Worm (Caenorhabditis elegans) whole organism, midembryonic: ENCODE data around the gene T19C4.5.

Source experiments
- med-1 ChIP-seq: sonication (generic microtip); optimal IDR thresholded peaks from 2 replicates; lab custom pipeline; 2017; ENCODE audit warnings: missing genetic modification characterization, mild to moderate bottlenecking, missing compliant biosample characterization, antibody characterized with exemption, missing genetic modification reagents; ENCODE audit not compliant: insufficient read depth
- ztf-23 ChIP-seq: fragments of 200-800 bp; sonication (Bioruptor generic); IDR thresholded peaks from 2 replicates; pipeline ENCODE4 v1.3.6; 2022; ENCODE audit warnings: missing genetic modification reagents, missing genetic modification characterization, missing compliant biosample characterization

DNA sequence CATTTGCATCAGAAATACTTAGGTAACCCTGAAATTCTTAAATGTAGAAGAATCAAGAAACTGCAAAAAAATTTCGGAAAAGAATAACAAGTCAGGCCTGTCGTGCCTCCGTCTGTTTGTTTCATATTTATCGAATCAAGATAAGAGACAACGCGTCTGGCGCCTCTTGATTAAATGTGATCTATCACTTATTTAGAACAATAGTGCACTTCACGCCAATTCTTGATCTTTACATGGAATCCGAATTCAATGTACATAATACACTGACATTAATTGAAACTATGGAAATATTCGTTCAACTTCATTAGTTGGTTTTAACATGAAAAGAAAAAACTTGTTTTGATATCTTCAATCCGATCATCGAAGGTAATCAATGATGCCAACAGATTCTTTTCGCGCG is 49.5 kb upstream of the T19C4.5 start, which contains the start of gene mboa-2:
- no peak for TF ChIP-seq med-1 (GFP tag; lab: Kevin White, UChicago)
- no peak for TF ChIP-seq ztf-23 (GFP tag; lab: Robert Waterston, UW)
